Fruit fly (Drosophila melanogaster) whole organism, embryonic: ENCODE results near the gene Appl.

ENCODE experiments used
- Aef1 ChIP-seq: fragments of 200-800 bp; sonication (Bioruptor generic); IDR thresholded peaks from 3 replicates; pipeline ENCODE4 v1.3.6; 2022; ENCODE audit warnings: missing biosample characterization, missing genetic modification characterization
- CG10366 ChIP-seq: fragments of 200-800 bp; sonication (Bioruptor generic); IDR thresholded peaks from 2 replicates; pipeline ENCODE4 v1.3.6; 2022; ENCODE audit warnings: missing biosample characterization, missing genetic modification characterization
- CG11247 ChIP-seq: fragments of 200-800 bp; sonication (Bioruptor generic); IDR thresholded peaks from 2 replicates; pipeline ENCODE4 v1.3.6; 2022; ENCODE audit warnings: missing biosample characterization, missing genetic modification characterization
- CG11560 ChIP-seq: fragments of 200-800 bp; sonication (Bioruptor generic); IDR thresholded peaks from 3 replicates; pipeline ENCODE4 v1.3.6; 2022; ENCODE audit warnings: missing biosample characterization, missing genetic modification characterization
- CG13624 ChIP-seq: fragments of 200-800 bp; sonication (Bioruptor generic); optimal IDR thresholded peaks from 2 replicates; lab custom pipeline; 2016; ENCODE audit warnings: missing biosample characterization, missing genetic modification characterization
- CG15479 ChIP-seq: fragments of 200-800 bp; sonication (Bioruptor generic); optimal IDR thresholded peaks from 3 replicates; lab custom pipeline; 2019; ENCODE audit warnings: missing biosample characterization, mild to moderate bottlenecking, missing genetic modification characterization, moderate library complexity
- CG16779 ChIP-seq: fragments of 200-800 bp; sonication (Bioruptor generic); IDR thresholded peaks from 2 replicates; pipeline ENCODE4 v1.3.6; 2022; ENCODE audit warnings: missing biosample characterization, missing genetic modification characterization
- CG1832 ChIP-seq: fragments of 200-800 bp; sonication (Bioruptor generic); optimal IDR thresholded peaks from 2 replicates; lab custom pipeline; 2017; ENCODE audit warnings: missing biosample characterization, mild to moderate bottlenecking, missing genetic modification characterization, inconsistent platforms
- CG30403 ChIP-seq: fragments of 200-800 bp; sonication (Bioruptor generic); optimal IDR thresholded peaks from 3 replicates; lab custom pipeline; 2016; ENCODE audit warnings: missing biosample characterization, missing genetic modification characterization
- CG4328 ChIP-seq: fragments of 200-800 bp; sonication (Bioruptor generic); optimal IDR thresholded peaks from 3 replicates; lab custom pipeline; 2017; ENCODE audit warnings: missing biosample characterization, missing genetic modification reagents, missing genetic modification characterization
- CG4404 ChIP-seq: fragments of 200-800 bp; sonication (Bioruptor generic); IDR thresholded peaks from 2 replicates; pipeline ENCODE4 v1.3.6; 2022; ENCODE audit warnings: missing biosample characterization, missing genetic modification characterization
- CG4617 ChIP-seq: fragments of 200-800 bp; sonication (Bioruptor generic); optimal IDR thresholded peaks from 3 replicates; lab custom pipeline; 2016; ENCODE audit warnings: missing biosample characterization, missing genetic modification characterization, borderline replicate concordance
- CG5180 ChIP-seq: fragments of 200-800 bp; sonication (Bioruptor generic); optimal IDR thresholded peaks from 3 replicates; lab custom pipeline; 2017; ENCODE audit warnings: missing biosample characterization, missing genetic modification characterization, mild to moderate bottlenecking, moderate library complexity, missing genetic modification reagents
- CG6272 ChIP-seq: fragments of 200-800 bp; sonication (Bioruptor generic); IDR thresholded peaks from 2 replicates; pipeline ENCODE4 v1.3.6; 2022; ENCODE audit warnings: missing biosample characterization, missing genetic modification characterization
- CG7271 ChIP-seq: fragments of 200-800 bp; sonication (Bioruptor generic); optimal IDR thresholded peaks from 2 replicates; lab custom pipeline; 2018; ENCODE audit warnings: missing biosample characterization, mild to moderate bottlenecking, missing genetic modification characterization, moderate library complexity
- CG7372 ChIP-seq: fragments of 200-800 bp; sonication (Bioruptor generic); IDR thresholded peaks from 2 replicates; pipeline ENCODE4 v1.3.6; 2022; ENCODE audit warnings: missing biosample characterization, missing genetic modification characterization
- CG7556 ChIP-seq: fragments of 200-800 bp; sonication (Bioruptor generic); optimal IDR thresholded peaks from 2 replicates; lab custom pipeline; 2017; ENCODE audit warnings: missing biosample characterization, mild to moderate bottlenecking, missing genetic modification characterization
- CG7745 ChIP-seq: fragments of 200-800 bp; sonication (Bioruptor generic); optimal IDR thresholded peaks from 2 replicates; lab custom pipeline; 2018; ENCODE audit warnings: missing biosample characterization, mild to moderate bottlenecking, missing genetic modification characterization, moderate library complexity
- CG7928 ChIP-seq: fragments of 200-800 bp; sonication (Bioruptor generic); optimal IDR thresholded peaks from 2 replicates; lab custom pipeline; 2017; ENCODE audit warnings: missing biosample characterization, mild to moderate bottlenecking, missing genetic modification characterization
- CG9609 ChIP-seq: fragments of 200-800 bp; sonication (Bioruptor generic); optimal IDR thresholded peaks from 3 replicates; lab custom pipeline; 2016; ENCODE audit warnings: missing biosample characterization, missing genetic modification characterization
- CkIIα-i1 ChIP-seq: fragments of 200-800 bp; sonication (Bioruptor generic); IDR thresholded peaks from 2 replicates; pipeline ENCODE4 v1.3.6; 2022; ENCODE audit warnings: missing biosample characterization, missing genetic modification characterization
- H15 ChIP-seq: fragments of 200-800 bp; sonication (Bioruptor generic); IDR thresholded peaks from 3 replicates; pipeline ENCODE4 v1.3.6; 2022; ENCODE audit warnings: missing biosample characterization, missing genetic modification characterization
- H2.0 ChIP-seq: fragments of 200-800 bp; sonication (Bioruptor generic); IDR thresholded peaks from 2 replicates; pipeline ENCODE4 v1.3.6; 2022; ENCODE audit warnings: missing biosample characterization, missing genetic modification characterization
- Hmx ChIP-seq: fragments of 200-800 bp; sonication (Bioruptor generic); optimal IDR thresholded peaks from 2 replicates; lab custom pipeline; 2016; ENCODE audit warnings: missing biosample characterization, missing genetic modification characterization
- Hr3 ChIP-seq: fragments of 200-800 bp; sonication (Bioruptor generic); optimal IDR thresholded peaks from 3 replicates; lab custom pipeline; 2016; ENCODE audit warnings: missing biosample characterization, missing genetic modification characterization
- Hr51 ChIP-seq, 2 experiments: fragments of 200-800 bp; sonication (Bioruptor generic); optimal IDR thresholded peaks; 2 replicates in 1 of 2; 3 replicates in 1 of 2; lab custom pipeline; 2016 to 2018; ENCODE audit warnings: missing biosample characterization in 2 of 2, missing genetic modification characterization in 2 of 2, mild to moderate bottlenecking in 1 of 2, moderate library complexity in 1 of 2
- Lpt ChIP-seq: fragments of >200 bp; optimal IDR thresholded peaks from 2 replicates; lab custom pipeline; 2018; ENCODE audit warnings: missing biosample characterization, missing genetic modification characterization
- Mad ChIP-seq: fragments of 200-800 bp; sonication (Bioruptor generic); optimal IDR thresholded peaks from 2 replicates; lab custom pipeline; 2016; ENCODE audit warnings: missing biosample characterization, missing genetic modification characterization
- Nf-YC ChIP-seq: fragments of 200-800 bp; optimal IDR thresholded peaks from 3 replicates; lab custom pipeline; 2019; ENCODE audit warnings: missing biosample characterization, mild to moderate bottlenecking, missing genetic modification characterization, moderate library complexity
- Six4 ChIP-seq: fragments of 200-800 bp; sonication (Bioruptor generic); optimal IDR thresholded peaks from 2 replicates; lab custom pipeline; 2016; ENCODE audit warnings: missing biosample characterization, missing genetic modification characterization
- Xrp1 ChIP-seq: fragments of 200-800 bp; sonication (Bioruptor generic); IDR thresholded peaks from 2 replicates; pipeline ENCODE4 v1.3.6; 2022; ENCODE audit warnings: missing biosample characterization, missing genetic modification characterization
- ara ChIP-seq: fragments of 200-800 bp; sonication (Bioruptor generic); IDR thresholded peaks from 2 replicates; pipeline ENCODE4 v1.3.6; 2022; ENCODE audit warnings: missing biosample characterization, missing genetic modification characterization
- cad ChIP-seq: fragments of >200 bp; optimal IDR thresholded peaks from 2 replicates; lab custom pipeline; 2017; ENCODE audit warnings: missing biosample characterization, missing genetic modification characterization
- cato ChIP-seq: fragments of 200-800 bp; sonication (Bioruptor generic); optimal IDR thresholded peaks from 2 replicates; lab custom pipeline; 2016; ENCODE audit warnings: missing biosample characterization, missing genetic modification characterization, borderline replicate concordance
- crp ChIP-seq, 2 experiments: fragments of 200-800 bp; sonication (Bioruptor generic); optimal IDR thresholded peaks; 2 replicates in 1 of 2; 3 replicates in 1 of 2; lab custom pipeline; 2017; ENCODE audit warnings: missing biosample characterization in 2 of 2, missing genetic modification characterization in 2 of 2, mild to moderate bottlenecking in 1 of 2, moderate library complexity in 1 of 2
- dmrt99B ChIP-seq: fragments of 200-800 bp; sonication (Bioruptor generic); optimal IDR thresholded peaks from 2 replicates; lab custom pipeline; 2018; ENCODE audit warnings: missing biosample characterization, mild to moderate bottlenecking, missing genetic modification characterization, moderate library complexity
- exex ChIP-seq: fragments of 200-800 bp; sonication (Bioruptor generic); optimal IDR thresholded peaks from 4 replicates; lab custom pipeline; 2018; ENCODE audit warnings: missing biosample characterization, mild to moderate bottlenecking, missing genetic modification characterization, moderate library complexity
- eyg ChIP-seq: fragments of 200-800 bp; sonication (Bioruptor generic); optimal IDR thresholded peaks from 3 replicates; lab custom pipeline; 2016; ENCODE audit warnings: missing biosample characterization, missing genetic modification characterization
- fd3F ChIP-seq: fragments of 200-800 bp; sonication (Bioruptor generic); optimal IDR thresholded peaks from 2 replicates; lab custom pipeline; 2018; ENCODE audit warnings: missing biosample characterization, mild to moderate bottlenecking, missing genetic modification characterization, moderate library complexity
- gsb ChIP-seq: fragments of 200-800 bp; sonication (Bioruptor generic); IDR thresholded peaks from 2 replicates; pipeline ENCODE4 v1.3.6; 2022; ENCODE audit warnings: missing biosample characterization, missing genetic modification characterization
- ind ChIP-seq: fragments of 200-800 bp; sonication (Bioruptor generic); optimal IDR thresholded peaks from 3 replicates; lab custom pipeline; 2016; ENCODE audit warnings: missing biosample characterization, missing genetic modification characterization
- jing ChIP-seq: fragments of 200-800 bp; sonication (Bioruptor generic); optimal IDR thresholded peaks from 2 replicates; lab custom pipeline; 2018; ENCODE audit warnings: missing biosample characterization, mild to moderate bottlenecking, missing genetic modification characterization
- nmo ChIP-seq: fragments of 200-800 bp; sonication (Bioruptor generic); optimal IDR thresholded peaks from 2 replicates; lab custom pipeline; 2018; ENCODE audit warnings: missing biosample characterization, mild to moderate bottlenecking, missing genetic modification characterization, moderate library complexity
- psq ChIP-seq: fragments of 200-800 bp; sonication (Bioruptor generic); optimal IDR thresholded peaks from 2 replicates; lab custom pipeline; 2017; ENCODE audit warnings: missing biosample characterization, missing genetic modification characterization
- ro ChIP-seq: fragments of 200-800 bp; sonication (Bioruptor generic); IDR thresholded peaks from 2 replicates; pipeline ENCODE4 v1.3.6; 2022; ENCODE audit warnings: missing biosample characterization, missing genetic modification characterization
- sens-2 ChIP-seq: fragments of 200-800 bp; sonication (Bioruptor generic); IDR thresholded peaks from 2 replicates; pipeline ENCODE4 v1.3.6; 2022; ENCODE audit warnings: missing biosample characterization, missing genetic modification characterization
- sisA ChIP-seq: fragments of 200-800 bp; sonication (Bioruptor generic); IDR thresholded peaks from 2 replicates; pipeline ENCODE4 v1.3.6; 2022; ENCODE audit warnings: missing biosample characterization, missing genetic modification characterization
- sob ChIP-seq: fragments of 200-800 bp; sonication (Bioruptor generic); IDR thresholded peaks from 2 replicates; pipeline ENCODE4 v1.3.6; 2022; ENCODE audit warnings: missing biosample characterization, missing genetic modification characterization
- tx ChIP-seq: fragments of 200-800 bp; sonication (Bioruptor generic); optimal IDR thresholded peaks from 2 replicates; lab custom pipeline; 2016; ENCODE audit warnings: missing biosample characterization, missing genetic modification characterization
- wek ChIP-seq: fragments of 200-800 bp; sonication (Bioruptor generic); optimal IDR thresholded peaks from 3 replicates; lab custom pipeline; 2018; ENCODE audit warnings: missing biosample characterization, mild to moderate bottlenecking, missing genetic modification characterization, moderate library complexity
- zfh2 ChIP-seq: fragments of 200-800 bp; sonication (Bioruptor generic); optimal IDR thresholded peaks from 2 replicates; lab custom pipeline; 2016; ENCODE audit warnings: missing biosample characterization, missing genetic modification characterization

Gene Appl

DNA sequence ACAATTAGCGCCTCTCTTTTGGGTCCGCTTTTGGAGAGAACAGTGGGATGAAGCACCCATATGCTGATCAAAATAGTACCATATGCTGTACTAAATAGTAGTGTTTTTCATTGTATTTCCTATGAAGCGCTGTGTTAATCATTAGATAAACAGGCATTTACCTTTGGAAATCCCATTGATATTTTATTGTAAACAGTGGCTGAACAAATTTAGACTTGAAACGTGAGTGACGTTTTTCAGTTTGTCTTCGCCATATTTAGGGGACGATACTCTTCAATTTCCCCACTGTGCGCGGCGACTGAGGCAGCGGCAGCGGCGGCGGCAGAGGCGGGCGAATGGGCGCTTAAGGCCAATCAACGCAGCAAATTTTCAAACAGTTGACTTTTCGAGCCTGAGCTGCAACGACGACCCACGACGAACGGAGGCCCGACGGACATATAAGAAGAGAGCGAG, 30.7 kb upstream of the Appl start (continued):
- peak; percentile 81 for TF ChIP-seq CG30403 (GFP tag; lab: Kevin White, UChicago)
- no peak for TF ChIP-seq cad (GFP tag; lab: Kevin White, UChicago)
- TF ChIP-seq CG10366 (GFP tag; lab: Robert Waterston, UW): peak; percentile 55
- TF ChIP-seq sens-2 (GFP tag; lab: Robert Waterston, UW): no peak
- TF ChIP-seq Hr51 (GFP tag; optimal IDR thresholded peaks at IDR 0.05; lab: Kevin White, UChicago): peak; percentile 62 to 87
- TF ChIP-seq Hmx (GFP tag; lab: Kevin White, UChicago): peak; percentile 57
- TF ChIP-seq fd3F (GFP tag; lab: Kevin White, UChicago): peak; percentile 78
- peak; percentile 48 for TF ChIP-seq ara (GFP tag; lab: Robert Waterston, UW)
- peak; percentile 78 for TF ChIP-seq Xrp1 (GFP tag; lab: Robert Waterston, UW)
- peak in 1 of 2 experiments; percentile 40 for TF ChIP-seq crp (GFP tag; optimal IDR thresholded peaks at IDR 0.05; lab: Kevin White, UChicago)
- peak; percentile 50; the same call in 1 of the 3 replicates for TF ChIP-seq CG11560
- TF ChIP-seq CG7556 (GFP tag; lab: Kevin White, UChicago): peak; percentile 90
- peak; percentile 79 for TF ChIP-seq nmo (GFP tag; lab: Kevin White, UChicago)
- TF ChIP-seq CG16779 (GFP tag; lab: Robert Waterston, UW): no peak
- no peak for TF ChIP-seq CG7745
- peak; percentile 75 for TF ChIP-seq Six4 (GFP tag; lab: Kevin White, UChicago)
- TF ChIP-seq cato (GFP tag; lab: Kevin White, UChicago): peak; percentile 44
- peak; percentile 60 for TF ChIP-seq sisA (GFP tag; lab: Robert Waterston, UW)
- TF ChIP-seq CG4328 (GFP tag; lab: Kevin White, UChicago): peak; percentile 81
- TF ChIP-seq Lpt (GFP tag; lab: Kevin White, UChicago): no peak
- TF ChIP-seq gsb: peak; percentile 75
- TF ChIP-seq sob (GFP tag; lab: Robert Waterston, UW): peak; percentile 84
- TF ChIP-seq CG11247: peak; percentile 63
- peak; percentile 83 for TF ChIP-seq zfh2
- TF ChIP-seq exex (tag; lab: Kevin White, UChicago): peak; percentile 69
- TF ChIP-seq CG7372 (GFP tag; lab: Robert Waterston, UW): peak; percentile 68
- TF ChIP-seq CG6272 (GFP tag; lab: Robert Waterston, UW): no peak
- peak; percentile 66 for TF ChIP-seq wek
- peak; percentile 63; the same call in 1 of the 3 replicates for TF ChIP-seq H15 (GFP tag; lab: Robert Waterston, UW)
- TF ChIP-seq Nf-YC (tag; lab: Kevin White, UChicago): peak; percentile 74
- no peak for TF ChIP-seq CG1832
- TF ChIP-seq CG4404 (GFP tag; lab: Robert Waterston, UW): peak; percentile 52; the same call in 1 of the 2 replicates
- no peak for TF ChIP-seq CG7271 (tag; lab: Kevin White, UChicago)
- TF ChIP-seq CkIIα-i1 (GFP tag; lab: Robert Waterston, UW): no peak
- peak; percentile 47 for TF ChIP-seq CG7928 (GFP tag; lab: Kevin White, UChicago)
- peak; percentile 35 for TF ChIP-seq CG5180 (GFP tag; lab: Kevin White, UChicago)
- TF ChIP-seq tx (GFP tag; lab: Kevin White, UChicago): peak; percentile 82
- TF ChIP-seq Aef1 (GFP tag; lab: Robert Waterston, UW): peak; percentile 41; the same call in 1 of the 3 replicates
- peak; percentile 64 for TF ChIP-seq eyg (GFP tag; lab: Kevin White, UChicago)
- peak; percentile 21; the same call in 1 of the 2 replicates for TF ChIP-seq H2.0 (GFP tag; lab: Robert Waterston, UW)
- TF ChIP-seq CG13624 (GFP tag; lab: Kevin White, UChicago): peak; percentile 81
- TF ChIP-seq CG9609 (GFP tag; lab: Kevin White, UChicago): peak; percentile 74
- peak; percentile 44 for TF ChIP-seq psq (GFP tag; lab: Kevin White, UChicago)
- no peak for TF ChIP-seq CG4617 (GFP tag; lab: Kevin White, UChicago)
- peak; percentile 88 for TF ChIP-seq dmrt99B
- peak; percentile 49 for TF ChIP-seq jing
- no peak for TF ChIP-seq CG15479
- TF ChIP-seq ind (GFP tag; lab: Kevin White, UChicago): peak; percentile 72
- peak; percentile 66 for TF ChIP-seq Mad (GFP tag; lab: Kevin White, UChicago)
- TF ChIP-seq Hr3 (GFP tag; lab: Kevin White, UChicago): peak; percentile 53
- TF ChIP-seq ro (GFP tag; lab: Robert Waterston, UW): no peak
